Fruit fly (Drosophila melanogaster): ENCODE results near the gene CG31815.

Gene CG31815

DNA sequence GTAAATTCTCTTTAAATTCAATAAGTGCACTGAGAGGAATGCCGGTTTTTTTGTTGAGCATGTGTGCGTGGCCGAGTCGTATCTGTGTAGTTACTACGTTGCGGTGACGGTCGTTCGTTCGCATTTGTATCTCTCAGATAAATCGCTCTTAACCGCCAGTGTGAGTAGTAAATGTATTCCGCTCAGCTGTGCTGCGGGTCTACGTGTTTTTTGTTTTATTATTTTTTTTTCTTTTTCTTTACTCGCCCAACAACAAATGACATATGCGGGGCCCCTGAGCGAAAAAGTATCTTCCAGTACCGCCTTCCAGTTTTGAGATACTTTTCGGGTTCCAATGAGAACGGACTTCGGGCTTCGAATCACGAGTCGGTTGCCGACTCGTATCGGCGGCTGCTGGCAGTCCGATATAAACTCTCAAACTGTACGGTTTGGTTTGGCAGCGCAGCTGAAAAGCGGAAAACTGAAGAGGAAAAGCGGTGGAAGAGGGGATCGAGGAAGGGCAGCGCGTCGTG lies 4.1 kb upstream of the CG31815 start (continued):
- TF ChIP-seq CHES-1-like (GFP tag; optimal IDR thresholded peaks at IDR 0.05) (peak; percentile 34), HLHmδ (GFP tag; optimal IDR thresholded peaks at IDR 0.05) (no peak), tna (GFP tag; IDR thresholded peaks at IDR 0.05; ENCODE audit: partially characterized antibody) (peak; percentile 48; the same call in 1 of the 2 replicates), Gug (GFP tag; IDR thresholded peaks at IDR 0.05) (0 out of 4 replicates have a peak, but pooled peaks have one; percentile 10), CG15601 (tag; optimal IDR thresholded peaks at IDR 0.05) (no peak), CG2678 (tag; optimal IDR thresholded peaks at IDR 0.05) (no peak), Hr51 (GFP tag; optimal IDR thresholded peaks at IDR 0.05) (peak in 1 of 2 experiments; percentile 28), trem (tag; optimal IDR thresholded peaks at IDR 0.05) (peak; percentile 16), CG11723 (GFP tag; optimal IDR thresholded peaks at IDR 0.05) (no peak), sima (GFP tag; optimal IDR thresholded peaks at IDR 0.05) (no peak), Six4 (GFP tag; optimal IDR thresholded peaks at IDR 0.05) (no peak), Med (GFP tag) (peak; percentile 94), CG14050 (GFP tag; IDR thresholded peaks at IDR 0.05) (no peak; the same call in 2 of the 3 replicates), CG31388 (GFP tag; optimal IDR thresholded peaks at IDR 0.05) (no peak), h (optimal IDR thresholded peaks at IDR 0.05) (no peak), nmo (GFP tag; optimal IDR thresholded peaks at IDR 0.05) (no peak), CG34376 (GFP tag; optimal IDR thresholded peaks at IDR 0.05) (peak; percentile 79), GATAe (GFP tag; conservative IDR thresholded peaks at IDR 0.05) (no peak), CG10147 (GFP tag; optimal IDR thresholded peaks at IDR 0.05) (no peak), CG43689 (GFP tag; IDR thresholded peaks at IDR 0.05) (no peak), zfh1 (GFP tag; IDR thresholded peaks at IDR 0.05) (peak; percentile 46; the same call in 2 of the 3 replicates), CG4820 (GFP tag; optimal IDR thresholded peaks at IDR 0.05) (no peak), gt (GFP tag; IDR thresholded peaks at IDR 0.05) (no peak), Myb (GFP tag; optimal IDR thresholded peaks at IDR 0.05) (no peak), ATbp (GFP tag; optimal IDR thresholded peaks at IDR 0.05) (no peak), ham (GFP tag; IDR thresholded peaks at IDR 0.05) (no peak), CG9817 (tag; optimal IDR thresholded peaks at IDR 0.05) (peak; percentile 1), CG14014 (GFP tag; IDR thresholded peaks at IDR 0.05) (no peak), pita (GFP tag; optimal IDR thresholded peaks at IDR 0.05) (no peak), B-H1 (GFP tag; IDR thresholded peaks at IDR 0.05) (no peak), NfI (GFP tag; optimal IDR thresholded peaks at IDR 0.05) (peak; percentile 41), CG11085 (GFP tag; IDR thresholded peaks at IDR 0.05) (no peak; the same call in 1 of the 2 replicates), nerfin-2 (GFP tag; IDR thresholded peaks at IDR 0.05; ENCODE audit: partially characterized antibody) (no peak), CG16779 (GFP tag; IDR thresholded peaks at IDR 0.05) (peak; percentile 70), lola (GFP tag; optimal IDR thresholded peaks at IDR 0.05) (no peak), cad (GFP tag; optimal IDR thresholded peaks at IDR 0.05) (peak; percentile 77), z (GFP tag; IDR thresholded peaks at IDR 0.05) (peak; percentile 92), fu2 (GFP tag; optimal IDR thresholded peaks at IDR 0.05) (no peak), CG10565 (GFP tag; optimal IDR thresholded peaks at IDR 0.05) (no peak), gem (tag; optimal IDR thresholded peaks at IDR 0.05) (no peak), CG18764 (GFP tag; optimal IDR thresholded peaks at IDR 0.05) (no peak), insv (GFP tag; optimal IDR thresholded peaks at IDR 0.05) (peak in 1 of 2 experiments; percentile 92), wor (GFP tag; IDR thresholded peaks at IDR 0.05) (no peak), prd (optimal IDR thresholded peaks at IDR 0.05) (no peak), prd (GFP tag; IDR thresholded peaks at IDR 0.05) (0 out of 3 replicates have a peak, but pooled peaks have one; percentile 5), CG16813 (GFP tag; IDR thresholded peaks at IDR 0.05; ENCODE audit: partially characterized antibody) (no peak; the same call in 1 of the 3 replicates), her (GFP tag; optimal IDR thresholded peaks at IDR 0.05) (peak; percentile 67), CG17912 (GFP tag; optimal IDR thresholded peaks at IDR 0.05) (peak; percentile 14), Dp (GFP tag; optimal IDR thresholded peaks at IDR 0.05) (no peak), Hey (tag; optimal IDR thresholded peaks at IDR 0.05) (no peak), CG32772 (GFP tag; IDR thresholded peaks at IDR 0.05) (peak; percentile 52; the same call in 1 of the 2 replicates)
